Worm (Caenorhabditis elegans) whole organism, mixed stage, embryonic: Measurements from ENCODE around the gene col-9.

Experiments used
- M03D4.4 ChIP-seq: sonication (generic microtip); optimal IDR thresholded peaks from 2 replicates; lab custom pipeline; 2017; ENCODE audit warnings: mild to moderate bottlenecking, missing genetic modification characterization, missing compliant biosample characterization
- ceh-39 ChIP-seq: fragments of 150-350 bp; optimal IDR thresholded peaks from 2 replicates; lab custom pipeline; 2014; ENCODE audit warnings: missing biosample characterization, missing genetic modification characterization
- ceh-83 ChIP-seq: fragments of 200-800 bp; sonication (Bioruptor generic); optimal IDR thresholded peaks from 2 replicates; lab custom pipeline; 2018; ENCODE audit warnings: mild to moderate bottlenecking, missing genetic modification characterization, missing compliant biosample characterization
- ces-1 ChIP-seq: fragments of 150-350 bp; optimal IDR thresholded peaks from 2 replicates; lab custom pipeline; 2014; ENCODE audit warnings: missing biosample characterization, missing genetic modification reagents, missing genetic modification characterization
- cnd-1 ChIP-seq: fragments of 200-800 bp; sonication (Bioruptor generic); optimal IDR thresholded peaks from 2 replicates; lab custom pipeline; 2018; ENCODE audit warnings: mild to moderate bottlenecking, missing genetic modification characterization, missing compliant biosample characterization
- elt-1 ChIP-seq: sonication (generic microtip); optimal IDR thresholded peaks from 2 replicates; lab custom pipeline; 2017; ENCODE audit warnings: missing genetic modification characterization, mild to moderate bottlenecking, missing compliant biosample characterization, antibody characterized with exemption, moderate library complexity, borderline replicate concordance; ENCODE audit not compliant: insufficient read depth
- flh-1 ChIP-seq: fragments of 200-800 bp; sonication (Bioruptor generic); optimal IDR thresholded peaks from 2 replicates; lab custom pipeline; 2018; ENCODE audit warnings: mild to moderate bottlenecking, missing genetic modification characterization, moderate library complexity, missing compliant biosample characterization
- hlh-1 ChIP-seq: fragments of 150-350 bp; optimal IDR thresholded peaks from 2 replicates; lab custom pipeline; 2014; ENCODE audit warnings: missing biosample characterization, missing genetic modification reagents, missing genetic modification characterization
- lin-32 ChIP-seq: fragments of 200-800 bp; sonication (Bioruptor generic); optimal IDR thresholded peaks from 2 replicates; lab custom pipeline; 2018; ENCODE audit warnings: mild to moderate bottlenecking, missing genetic modification characterization, missing compliant biosample characterization
- lsy-2 ChIP-seq: fragments of 150-350 bp; optimal IDR thresholded peaks from 2 replicates; lab custom pipeline; 2014; ENCODE audit warnings: missing biosample characterization, missing genetic modification characterization
- mab-5 ChIP-seq: fragments of 150-350 bp; optimal IDR thresholded peaks from 2 replicates; lab custom pipeline; 2014; ENCODE audit warnings: missing biosample characterization, missing genetic modification characterization
- mep-1 ChIP-seq: fragments of 150-350 bp; optimal IDR thresholded peaks from 2 replicates; lab custom pipeline; 2017; ENCODE audit warnings: missing biosample characterization, missing genetic modification reagents, missing genetic modification characterization, inconsistent platforms
- mls-2 ChIP-seq: sonication (generic microtip); optimal IDR thresholded peaks from 2 replicates; lab custom pipeline; 2016; ENCODE audit warnings: mild to moderate bottlenecking, missing genetic modification characterization, moderate library complexity, missing compliant biosample characterization
- nhr-12 ChIP-seq: fragments of 150-350 bp; optimal IDR thresholded peaks from 2 replicates; lab custom pipeline; 2014; ENCODE audit warnings: missing biosample characterization, missing genetic modification characterization
- nhr-2 ChIP-seq: fragments of 150-350 bp; optimal IDR thresholded peaks from 2 replicates; lab custom pipeline; 2014; ENCODE audit warnings: missing biosample characterization, missing genetic modification characterization
- nhr-237 ChIP-seq: fragments of 150-350 bp; optimal IDR thresholded peaks from 2 replicates; lab custom pipeline; 2014; ENCODE audit warnings: missing biosample characterization, missing genetic modification characterization
- nhr-28 ChIP-seq: fragments of 150-350 bp; optimal IDR thresholded peaks from 2 replicates; lab custom pipeline; 2014; ENCODE audit warnings: missing biosample characterization, missing genetic modification characterization
- nhr-76 ChIP-seq: sonication (generic microtip); optimal IDR thresholded peaks from 2 replicates; lab custom pipeline; 2017; ENCODE audit warnings: missing biosample characterization, missing genetic modification characterization
- pha-4 ChIP-seq: fragments of 150-350 bp; optimal IDR thresholded peaks from 2 replicates; lab custom pipeline; 2018; ENCODE audit warnings: missing biosample characterization, missing genetic modification reagents, missing genetic modification characterization
- sem-2 ChIP-seq: fragments of 200-800 bp; sonication (Bioruptor generic); optimal IDR thresholded peaks from 2 replicates; lab custom pipeline; 2018; ENCODE audit warnings: mild to moderate bottlenecking, missing genetic modification characterization, missing compliant biosample characterization
- snpc-4 ChIP-seq: fragments of 150-350 bp; optimal IDR thresholded peaks from 2 replicates; lab custom pipeline; 2014; ENCODE audit warnings: missing biosample characterization, missing genetic modification characterization
- sptf-1 ChIP-seq: sonication (generic microtip); optimal IDR thresholded peaks from 2 replicates; lab custom pipeline; 2017; ENCODE audit warnings: mild to moderate bottlenecking, missing genetic modification characterization, moderate library complexity, missing compliant biosample characterization
- unc-120 ChIP-seq: sonication (generic microtip); optimal IDR thresholded peaks from 2 replicates; lab custom pipeline; 2017; ENCODE audit warnings: missing genetic modification characterization, missing compliant biosample characterization; ENCODE audit not compliant: poor library complexity, severe bottlenecking
- unc-39 ChIP-seq: fragments of 150-350 bp; optimal IDR thresholded peaks from 2 replicates; lab custom pipeline; 2014; ENCODE audit warnings: missing biosample characterization, missing genetic modification characterization
- unc-62 ChIP-seq: fragments of 150-350 bp; optimal IDR thresholded peaks from 2 replicates; lab custom pipeline; 2014; ENCODE audit warnings: missing biosample characterization, missing genetic modification reagents, missing genetic modification characterization
- ztf-11 ChIP-seq: fragments of 150-350 bp; optimal IDR thresholded peaks from 2 replicates; lab custom pipeline; 2014; ENCODE audit warnings: missing biosample characterization, missing genetic modification characterization

The col-9 gene

DNA sequence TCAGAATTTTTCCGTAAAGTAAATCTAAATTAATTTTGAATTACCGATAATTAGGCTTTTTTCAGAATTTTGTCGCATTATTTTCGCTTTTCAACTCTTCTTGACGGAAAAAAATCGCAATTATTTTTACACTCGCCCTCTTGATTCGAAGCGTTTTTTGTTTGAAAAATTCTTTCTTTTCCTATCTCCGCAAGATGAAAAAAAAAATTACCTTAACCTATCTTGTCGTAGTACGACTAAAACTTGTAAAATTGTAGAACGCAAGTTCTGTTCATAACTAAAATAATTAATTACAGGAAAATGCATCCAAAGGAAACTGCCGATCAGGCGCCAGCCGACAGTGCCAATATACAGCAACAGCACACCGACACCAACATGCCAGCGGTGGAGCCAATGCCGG lies 10.3 kb downstream of the col-9 start, which contains the start of gene F54B11.7:
TSS of gene F54B11.7 (plus strand) at position 301 of the 400 bp plus-strand sequence.
- TF ChIP-seq ceh-39 (tag; lab: Kevin White, UChicago) (no peak), sem-2 (GFP tag; lab: Kevin White, UChicago) (no peak), M03D4.4 (no peak), sptf-1 (tag; lab: Kevin White, UChicago) (no peak), unc-62 (GFP tag; lab: Kevin White, UChicago) (no peak), unc-39 (tag; lab: Kevin White, UChicago) (no peak), flh-1 (no peak), nhr-237 (tag; lab: Kevin White, UChicago) (no peak), ztf-11 (tag; lab: Kevin White, UChicago) (no peak), mab-5 (tag; lab: Kevin White, UChicago) (no peak), nhr-12 (tag; lab: Kevin White, UChicago) (no peak), ceh-83 (no peak), mep-1 (tag; lab: Kevin White, UChicago) (no peak), unc-120 (tag; lab: Kevin White, UChicago) (no peak), nhr-76 (tag; lab: Kevin White, UChicago) (no peak), snpc-4 (tag; lab: Kevin White, UChicago) (no peak)
- TF ChIP-seq, all 35 proteins: peak for 0

- TF ChIP-seq ztf-11 (tag; lab: Kevin White, UChicago) (no peak), ceh-39 (tag; lab: Kevin White, UChicago) (no peak), lsy-2 (tag; lab: Kevin White, UChicago) (no peak), flh-1 (no peak), unc-120 (tag; lab: Kevin White, UChicago) (no peak)
These were observed 14.0 kb downstream of the col-9 start, which contains the start of gene F54B11.8 for ce11 chrX:13603826-13604225. TSS of gene F54B11.8 (minus strand) at chrX:13603926.

DNA sequence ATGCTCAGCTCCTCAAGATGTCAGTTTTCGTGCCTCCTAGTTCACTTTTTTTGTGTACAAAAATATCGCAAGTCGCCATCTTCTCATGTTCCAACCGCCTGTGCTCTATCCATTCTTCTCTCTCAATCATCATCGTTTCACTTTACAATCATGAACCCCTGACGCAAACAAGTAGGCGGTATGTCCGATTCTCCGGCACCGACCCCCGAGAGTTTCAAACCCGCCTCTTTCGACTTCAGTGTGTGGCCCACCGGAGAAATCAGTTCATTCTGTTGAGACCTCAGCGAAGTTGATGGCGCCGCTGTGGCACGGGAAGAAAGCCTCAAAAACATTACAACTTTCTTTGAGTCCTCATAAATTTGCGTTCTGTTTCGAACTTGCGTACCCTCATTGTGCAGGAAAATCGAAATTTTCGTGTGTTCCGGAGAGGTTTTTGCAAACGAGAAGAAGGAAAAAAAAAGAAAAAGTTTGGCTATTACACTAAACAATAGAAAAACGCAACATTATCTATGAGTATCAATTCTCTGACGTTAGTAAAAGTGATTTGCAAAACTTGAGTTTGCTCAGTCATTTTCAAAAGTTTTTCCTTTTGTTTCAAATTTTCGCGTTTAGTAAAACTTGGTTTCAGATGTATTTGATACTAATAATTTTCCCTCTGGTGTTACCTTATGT lies 15.2 kb downstream of the col-9 start, which contains the start of gene F54B11.9:
TSS of gene F54B11.9 (plus strand) at position 622 of the 672 bp plus-strand sequence.
- peak; percentile 27 for TF ChIP-seq hlh-1 (tag; lab: Kevin White, UChicago)
- TF ChIP-seq nhr-76 (tag; lab: Kevin White, UChicago): no peak

ce11 chrX:13605854-13606253 lies 16.0 kb downstream of the col-9 start:
- no peak for TF ChIP-seq cnd-1 (tag; lab: Kevin White, UChicago)
- no peak for TF ChIP-seq lin-32 (GFP tag; lab: Kevin White, UChicago)
- TF ChIP-seq unc-39 (tag; lab: Kevin White, UChicago): no peak
- no peak for TF ChIP-seq hlh-1 (tag; lab: Kevin White, UChicago)
- no peak for TF ChIP-seq elt-1 (tag; lab: Kevin White, UChicago)
- TF ChIP-seq ceh-83: no peak
- TF ChIP-seq mep-1 (tag; lab: Kevin White, UChicago): no peak
- no peak for TF ChIP-seq sptf-1 (tag; lab: Kevin White, UChicago)
- no peak for TF ChIP-seq snpc-4 (tag; lab: Kevin White, UChicago)
- TF ChIP-seq nhr-28 (tag; lab: Kevin White, UChicago): no peak
- no peak for TF ChIP-seq pha-4 (tag; lab: Kevin White, UChicago)
- no peak for TF ChIP-seq ztf-11 (tag; lab: Kevin White, UChicago)
- TF ChIP-seq, all 35 proteins: peak for 0

ce11 chrX:13610040-13610439 lies 20.2 kb downstream of the col-9 start:
- TF ChIP-seq ces-1 (peak; percentile 48), ceh-39 (tag; lab: Kevin White, UChicago) (no peak)

- TF ChIP-seq unc-39 (tag; lab: Kevin White, UChicago) (no peak), nhr-2 (no peak), ces-1 (peak; percentile 35)
These were observed 25.3 kb downstream of the col-9 start for ce11 chrX:13615181-13615580.

ce11 chrX:13618574-13618973 lies 28.7 kb downstream of the col-9 start, which contains the start of gene nlp-53:
TSS of gene nlp-53 (plus strand) at chrX:13618874.
- TF ChIP-seq nhr-76 (tag; lab: Kevin White, UChicago): no peak
- no peak for TF ChIP-seq pha-4 (tag; lab: Kevin White, UChicago)
- no peak for TF ChIP-seq lsy-2 (tag; lab: Kevin White, UChicago)
- no peak for TF ChIP-seq mls-2 (tag; lab: Kevin White, UChicago)
